Worm (Caenorhabditis elegans) whole organism, midembryonic: Measurements from ENCODE around the gene K08E4.7.

Source experiments
- T22C8.4 ChIP-seq: fragments of 200-800 bp; sonication (Bioruptor generic); IDR thresholded peaks from 2 replicates; pipeline ENCODE4 v1.3.6; 2022; ENCODE audit warnings: missing genetic modification characterization, missing compliant biosample characterization
- cog-1 ChIP-seq: sonication (generic microtip); optimal IDR thresholded peaks from 2 replicates; lab custom pipeline; 2016; ENCODE audit warnings: missing genetic modification characterization, missing compliant biosample characterization
- tab-1 ChIP-seq: fragments of 200-800 bp; sonication (Bioruptor generic); IDR thresholded peaks from 2 replicates; pipeline ENCODE4 v1.3.6; 2022; ENCODE audit warnings: missing genetic modification characterization, missing compliant biosample characterization
- ztf-29 ChIP-seq: fragments of 200-800 bp; sonication (Bioruptor generic); IDR thresholded peaks from 2 replicates; pipeline ENCODE4 v1.3.6; 2022; ENCODE audit warnings: missing genetic modification reagents, missing genetic modification characterization, missing compliant biosample characterization

- TF ChIP-seq cog-1 (tag; lab: Kevin White, UChicago) (no peak), tab-1 (no peak), T22C8.4 (no peak), ztf-29 (GFP tag; lab: Robert Waterston, UW) (no peak)
These were observed 19.0 kb upstream of the K08E4.7 start, which contains the start of gene K08E4.2 for ce11 chrIV:12056603-12057002.
